Worm (Caenorhabditis elegans) whole organism, midembryonic: ENCODE measurements around the gene rnp-4.

Experiments
- T22C8.4 ChIP-seq: fragments of 200-800 bp; sonication (Bioruptor generic); IDR thresholded peaks from 2 replicates; pipeline ENCODE4 v1.3.6; 2022; ENCODE audit warnings: missing genetic modification characterization, missing compliant biosample characterization
- cog-1 ChIP-seq: sonication (generic microtip); optimal IDR thresholded peaks from 2 replicates; lab custom pipeline; 2016; ENCODE audit warnings: missing genetic modification characterization, missing compliant biosample characterization
- flt-1 ChIP-seq: fragments of 200-800 bp; sonication (Bioruptor generic); IDR thresholded peaks from 2 replicates; pipeline ENCODE4 v1.3.6; 2022; ENCODE audit warnings: missing genetic modification characterization, missing compliant biosample characterization
- ref-1 ChIP-seq: fragments of 200-800 bp; sonication (Bioruptor generic); conservative IDR thresholded peaks from 2 replicates; pipeline ENCODE4 v1.3.6; 2022; ENCODE audit warnings: missing genetic modification reagents, missing genetic modification characterization, missing compliant biosample characterization
- tab-1 ChIP-seq: fragments of 200-800 bp; sonication (Bioruptor generic); IDR thresholded peaks from 2 replicates; pipeline ENCODE4 v1.3.6; 2022; ENCODE audit warnings: missing genetic modification characterization, missing compliant biosample characterization

ce11 chrIII:4370585-4370984 lies 35.5 kb upstream of the rnp-4 start, which contains the start of gene ckb-3:
- TF ChIP-seq cog-1 (tag; lab: Kevin White, UChicago): no peak
- no peak for TF ChIP-seq flt-1 (GFP tag; lab: Robert Waterston, UW)
- no peak for TF ChIP-seq ref-1
- TF ChIP-seq T22C8.4 (GFP tag; lab: Robert Waterston, UW): no peak
- TF ChIP-seq tab-1 (GFP tag; lab: Robert Waterston, UW): no peak
